Fruit fly (Drosophila melanogaster): ENCODE data around the gene Sam-S.

- TF ChIP-seq pan (optimal IDR thresholded peaks at IDR 0.05) (no peak), psq (optimal IDR thresholded peaks at IDR 0.05) (no peak), usp (GFP tag; optimal IDR thresholded peaks at IDR 0.05) (no peak)
Measured at dm6 chr2L:143088-143487, 36.4 kb downstream of the Sam-S start, which contains the start of the genes CG31974 and CG11454.

Data from whole organism.